Fruit fly (Drosophila melanogaster): ENCODE measurements around the gene pn.
A peak's percentile ranks its signal among the peaks of the same experiment; 100 is the strongest.

Gene pn

DNA sequence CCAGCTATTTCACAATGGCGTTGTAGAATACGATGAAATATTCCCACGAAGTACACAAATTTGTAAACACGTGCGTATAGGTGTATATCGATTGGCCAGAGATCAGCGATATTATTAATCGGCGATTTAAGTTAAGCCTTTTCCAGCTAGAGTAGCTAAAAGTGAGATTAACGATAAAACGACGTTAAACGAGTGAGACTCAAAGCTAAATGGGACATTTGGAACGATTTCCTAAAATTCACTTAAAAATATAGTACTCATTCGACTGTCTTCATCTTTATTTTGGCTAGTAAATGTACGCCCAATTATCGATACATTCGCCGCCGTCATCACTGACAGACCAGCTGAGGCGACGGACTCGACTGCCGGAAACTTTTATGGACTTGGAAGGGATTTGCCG is 3.6 kb downstream of the pn start, which contains the start of the genes Nmd3 and CG17776 (continued):
- TF ChIP-seq CG8290 (GFP tag; optimal IDR thresholded peaks at IDR 0.05): no peak
- no peak for TF ChIP-seq CG8290 (tag; optimal IDR thresholded peaks at IDR 0.05)
- TF ChIP-seq sqz (GFP tag; optimal IDR thresholded peaks at IDR 0.05): no peak
- no peak for TF ChIP-seq zf30C (GFP tag; optimal IDR thresholded peaks at IDR 0.05)
- TF ChIP-seq Drgx (GFP tag; IDR thresholded peaks at IDR 0.05): no peak
- peak; percentile 82 for TF ChIP-seq CG13287 (GFP tag; IDR thresholded peaks at IDR 0.05; ENCODE audit: partially characterized antibody)
- TF ChIP-seq trem (tag; optimal IDR thresholded peaks at IDR 0.05): peak; percentile 43
- peak; percentile 39 for TF ChIP-seq nmo (GFP tag; optimal IDR thresholded peaks at IDR 0.05)
- TF ChIP-seq phol (tag; optimal IDR thresholded peaks at IDR 0.05): peak; percentile 39
- peak; percentile 90 for TF ChIP-seq Max (GFP tag; optimal IDR thresholded peaks at IDR 0.05)
- TF ChIP-seq ro (GFP tag; IDR thresholded peaks at IDR 0.05): no peak
- TF ChIP-seq mld (GFP tag; IDR thresholded peaks at IDR 0.05; ENCODE audit: partially characterized antibody): peak; percentile 58; the same call in 1 of the 3 replicates
- no peak for TF ChIP-seq Nf-YB (GFP tag; optimal IDR thresholded peaks at IDR 0.05)
- TF ChIP-seq da (GFP tag; optimal IDR thresholded peaks at IDR 0.05): no peak
- peak; percentile 83 for TF ChIP-seq CG34224 (GFP tag; IDR thresholded peaks at IDR 0.05; ENCODE audit: partially characterized antibody)
- no peak for TF ChIP-seq CG8924 (tag; optimal IDR thresholded peaks at IDR 0.05)
- peak; percentile 33 for TF ChIP-seq CG12659 (GFP tag; optimal IDR thresholded peaks at IDR 0.05)
- TF ChIP-seq CG14710 (tag; optimal IDR thresholded peaks at IDR 0.05): peak; percentile 45
- peak; percentile 60; the same call in 2 of the 3 replicates for TF ChIP-seq CG6791 (GFP tag; IDR thresholded peaks at IDR 0.05; ENCODE audit: partially characterized antibody)
- peak; percentile 46; the same call in 1 of the 2 replicates for TF ChIP-seq E2f2 (GFP tag; IDR thresholded peaks at IDR 0.05)
- TF ChIP-seq Myb (GFP tag; optimal IDR thresholded peaks at IDR 0.05): peak; percentile 15
- no peak for TF ChIP-seq CG11695 (GFP tag; IDR thresholded peaks at IDR 0.05)
- peak; percentile 10 for TF ChIP-seq CG30403 (GFP tag; optimal IDR thresholded peaks at IDR 0.05)
- peak; percentile 47; the same call in 1 of the 2 replicates for TF ChIP-seq amos (GFP tag; IDR thresholded peaks at IDR 0.05; ENCODE audit: partially characterized antibody)
- TF ChIP-seq CG12299 (tag; optimal IDR thresholded peaks at IDR 0.05): no peak
- peak; percentile 73 for TF ChIP-seq Scr (GFP tag; IDR thresholded peaks at IDR 0.05; ENCODE audit: partially characterized antibody)
- TF ChIP-seq HmgZ (tag; optimal IDR thresholded peaks at IDR 0.05): peak; percentile 60
- peak; percentile 20 to 85 for TF ChIP-seq crp (GFP tag; optimal IDR thresholded peaks at IDR 0.05)
- peak; percentile 80 for TF ChIP-seq hb (GFP tag; IDR thresholded peaks at IDR 0.05; ENCODE audit: partially characterized antibody)
- TF ChIP-seq scrt (GFP tag; optimal IDR thresholded peaks at IDR 0.05): no peak
- peak; percentile 26 for TF ChIP-seq CG4617 (GFP tag; optimal IDR thresholded peaks at IDR 0.05; ENCODE audit: borderline replicate concordance)
- no peak for TF ChIP-seq lbe (GFP tag; optimal IDR thresholded peaks at IDR 0.05)
- no peak for TF ChIP-seq Camta (GFP tag; optimal IDR thresholded peaks at IDR 0.05)
- TF ChIP-seq ewg (GFP tag; optimal IDR thresholded peaks at IDR 0.05): no peak
- no peak for TF ChIP-seq Mad (GFP tag; optimal IDR thresholded peaks at IDR 0.05)
- TF ChIP-seq CG15514 (GFP tag; optimal IDR thresholded peaks at IDR 0.05): peak; percentile 64
- TF ChIP-seq Vsx1 (GFP tag; optimal IDR thresholded peaks at IDR 0.05): no peak
- peak; percentile 72; the same call in 1 of the 2 replicates for TF ChIP-seq MBD-R2 (GFP tag; IDR thresholded peaks at IDR 0.05)
- peak; percentile 58 for TF ChIP-seq CG1603 (tag; optimal IDR thresholded peaks at IDR 0.05)
- 0 out of 3 replicates have a peak, but pooled peaks have one; percentile 12 for TF ChIP-seq CG7963 (GFP tag; IDR thresholded peaks at IDR 0.05; ENCODE audit: partially characterized antibody)
- TF ChIP-seq CG5180 (GFP tag; optimal IDR thresholded peaks at IDR 0.05): no peak
- peak; percentile 7 for TF ChIP-seq stwl (tag; optimal IDR thresholded peaks at IDR 0.05)
- no peak for TF ChIP-seq Six4 (GFP tag; optimal IDR thresholded peaks at IDR 0.05)
- peak; percentile 11 for TF ChIP-seq Side (GFP tag; optimal IDR thresholded peaks at IDR 0.05)
- TF ChIP-seq shn (GFP tag; optimal IDR thresholded peaks at IDR 0.05): peak; percentile 26
- TF ChIP-seq Dip2 (GFP tag; IDR thresholded peaks at IDR 0.05): no peak
- no peak for TF ChIP-seq HmgD (GFP tag; optimal IDR thresholded peaks at IDR 0.05)
- no peak for TF ChIP-seq corto (GFP tag; optimal IDR thresholded peaks at IDR 0.05)
- TF ChIP-seq CG9797 (GFP tag; optimal IDR thresholded peaks at IDR 0.05): peak; percentile 4
- no peak for TF ChIP-seq CG8478 (optimal IDR thresholded peaks at IDR 0.05)
